In the genomic region with DNA sequence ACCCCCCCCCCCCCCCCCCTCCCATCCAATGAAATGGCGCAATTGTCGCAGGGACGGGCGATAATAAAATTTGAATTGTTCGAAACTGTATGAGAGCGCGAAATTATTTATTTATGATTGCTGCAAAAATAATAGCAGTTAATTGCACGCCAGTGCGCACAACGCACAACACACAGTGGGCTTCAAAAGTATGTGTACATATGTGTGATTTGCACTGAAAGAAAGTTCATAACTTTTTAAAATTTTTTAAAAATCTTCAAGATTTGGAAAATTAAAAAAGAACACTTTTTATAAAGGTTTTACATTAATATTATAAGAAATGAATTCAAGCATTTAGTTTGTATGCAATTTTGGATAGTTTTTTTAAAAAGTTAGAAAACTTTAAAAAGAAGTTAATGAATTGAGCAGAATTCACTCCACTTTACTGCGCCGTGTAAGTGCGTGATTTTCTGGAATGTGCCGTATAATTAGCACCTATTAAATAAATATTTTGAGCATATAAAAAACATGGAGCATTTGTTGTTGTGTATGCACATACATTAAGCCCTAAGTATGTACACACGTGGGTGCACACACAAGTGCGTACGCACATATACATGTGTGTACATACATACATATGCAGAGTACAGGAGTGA, we compare ENCODE assay signal across 1 fruit fly cellular context.
TF ChIP-seq lines count a peak whose summit lies in the region.

No protein-coding gene starts in this region.

TF ChIP-seq in whole organism, embryonic, 481 proteins besides CTCF, POLR2A, EP300 and RAD21 (continued from another document):
- TF ChIP-seq CG12104 (GFP tag; optimal IDR thresholded peaks at IDR 0.05; lab: Kevin White, UChicago) (peak; percentile 5), slp2 (GFP tag; optimal IDR thresholded peaks at IDR 0.05; lab: Kevin White, UChicago) (no peak), CG18262 (tag; optimal IDR thresholded peaks at IDR 0.05; lab: Kevin White, UChicago) (peak; percentile 65), MESR4 (GFP tag; optimal IDR thresholded peaks at IDR 0.05; lab: Kevin White, UChicago) (no peak), zen2 (GFP tag; IDR thresholded peaks at IDR 0.05; lab: Robert Waterston, UW; ENCODE audit: partially characterized antibody) (no peak), onecut (GFP tag; IDR thresholded peaks at IDR 0.05; lab: Robert Waterston, UW) (no peak), kah (GFP tag; optimal IDR thresholded peaks at IDR 0.05; lab: Kevin White, UChicago) (no peak), zfh2 (GFP tag; optimal IDR thresholded peaks at IDR 0.05; lab: Kevin White, UChicago) (no peak), stc (GFP tag; IDR thresholded peaks at IDR 0.05; lab: Robert Waterston, UW) (no peak), gem (tag; optimal IDR thresholded peaks at IDR 0.05; lab: Kevin White, UChicago) (peak; percentile 56), unpg (GFP tag; optimal IDR thresholded peaks at IDR 0.05; lab: Kevin White, UChicago) (no peak), Ssrp (tag; optimal IDR thresholded peaks at IDR 0.05; lab: Kevin White, UChicago) (peak; percentile 2), bsh (GFP tag; optimal IDR thresholded peaks at IDR 0.05; lab: Kevin White, UChicago) (peak in 1 of 2 experiments; percentile 33), cg (GFP tag; optimal IDR thresholded peaks at IDR 0.05; lab: Kevin White, UChicago) (peak; percentile 42), Bdp1 (GFP tag; optimal IDR thresholded peaks at IDR 0.05; lab: Kevin White, UChicago) (no peak)
TF ChIP-seq in whole organism, embryonic: peak in this region for 42.
